Worm (Caenorhabditis elegans) whole organism, early embryonic: ENCODE results near the gene fbxa-156.

Source experiments
- aly-1 ChIP-seq: sonication (generic microtip); optimal IDR thresholded peaks from 2 replicates; lab custom pipeline; 2016; ENCODE audit warnings: missing genetic modification characterization, missing compliant biosample characterization
- flt-1 ChIP-seq: fragments of 200-800 bp; sonication (Bioruptor generic); IDR thresholded peaks from 2 replicates; pipeline ENCODE4 v1.3.6; 2022; ENCODE audit warnings: missing genetic modification characterization, missing compliant biosample characterization
- pes-1 ChIP-seq: fragments of 200-800 bp; sonication (Bioruptor generic); IDR thresholded peaks from 2 replicates; pipeline ENCODE4 v1.3.6; 2022; ENCODE audit warnings: missing genetic modification reagents, missing genetic modification characterization, missing compliant biosample characterization
- scrt-1 ChIP-seq: fragments of 200-800 bp; sonication (Bioruptor generic); IDR thresholded peaks from 2 replicates; pipeline ENCODE4 v1.3.6; 2022; ENCODE audit warnings: missing genetic modification characterization, missing compliant biosample characterization

DNA sequence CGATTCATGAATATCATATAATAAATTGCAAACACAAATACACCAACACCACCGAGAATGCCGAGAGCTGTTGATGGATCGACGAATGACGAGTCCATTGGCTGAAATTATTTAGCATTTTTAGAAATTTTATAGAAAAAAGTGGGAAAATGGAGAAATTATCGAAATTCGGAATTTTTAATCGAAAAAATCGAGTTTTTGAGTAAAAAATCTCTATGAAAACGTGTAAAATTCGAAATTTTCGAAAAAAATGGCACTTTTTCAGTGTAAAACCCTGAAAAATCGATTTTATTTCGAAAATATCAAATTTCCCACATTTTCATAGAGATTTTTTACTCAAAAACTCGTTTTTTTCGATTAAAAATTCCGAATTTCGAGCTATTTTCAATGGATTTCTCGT, 40.7 kb downstream of the fbxa-156 start, which contains the start of gene tcc-1:
- no peak for TF ChIP-seq flt-1 (GFP tag; lab: Robert Waterston, UW)
- TF ChIP-seq pes-1 (GFP tag; lab: Robert Waterston, UW) = no peak
- TF ChIP-seq aly-1 (tag; lab: Kevin White, UChicago) = no peak
- no peak for TF ChIP-seq scrt-1 (GFP tag; lab: Robert Waterston, UW)
